Worm (Caenorhabditis elegans) whole organism, dauer: ENCODE results near the gene nlp-71.

ENCODE experiments used
- unc-62 ChIP-seq: sonication (generic microtip); optimal IDR thresholded peaks from 2 replicates; lab custom pipeline; 2017; ENCODE audit warnings: missing biosample characterization, missing genetic modification reagents, missing genetic modification characterization

Gene nlp-71

ce11 chrIV:6365045-6365444 lies 48.3 kb downstream of the nlp-71 start, which contains the start of gene Y73B6BL.270:
Y73B6BL.270 (plus strand) TSS chrIV:6365345.
- no peak for TF ChIP-seq unc-62 (GFP tag; lab: Kevin White, UChicago)

DNA sequence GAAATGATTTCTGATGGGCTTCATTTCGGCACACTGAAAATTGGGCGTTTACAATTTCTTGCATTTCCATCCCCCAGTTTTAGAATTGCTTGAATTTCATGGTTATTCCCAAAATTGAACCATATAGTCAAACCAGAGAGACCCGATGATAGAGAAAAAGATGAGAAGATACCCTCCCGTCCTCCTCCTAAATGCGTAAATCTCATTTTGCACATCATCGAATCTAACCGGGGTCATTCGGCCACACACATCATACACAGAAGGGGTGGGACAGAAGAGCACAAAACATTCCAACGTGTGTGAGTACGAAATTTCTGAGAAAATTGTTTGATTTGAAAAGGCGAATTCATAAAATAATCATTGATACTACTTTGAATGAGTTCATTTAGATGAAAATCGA lies 49.8 kb downstream of the nlp-71 start:
- no peak for TF ChIP-seq unc-62 (GFP tag; lab: Kevin White, UChicago)

DNA sequence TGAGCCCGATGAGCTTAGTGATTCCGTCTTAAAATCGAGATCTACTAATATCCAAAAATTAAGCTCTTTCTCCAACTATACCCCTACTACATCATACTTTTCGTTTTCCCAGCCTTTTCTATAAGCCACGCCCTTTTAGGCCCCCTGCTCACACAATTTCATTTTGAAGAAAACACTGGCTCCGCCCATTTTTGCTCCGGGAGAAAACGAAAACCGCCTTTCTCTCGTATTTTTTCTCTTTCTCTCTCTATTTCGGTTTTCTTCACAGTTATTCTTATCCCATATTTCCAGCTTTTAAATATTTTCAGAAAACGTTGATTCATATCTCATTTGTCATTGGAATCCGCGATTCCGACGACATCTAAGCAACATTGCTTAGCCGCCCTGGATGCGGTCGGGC lies 51.7 kb downstream of the nlp-71 start, which contains the start of gene Y73B6BL.47:
Gene Y73B6BL.47, plus strand, starts transcription at position 301 of the 400 bp plus-strand sequence.
- TF ChIP-seq unc-62 (GFP tag; lab: Kevin White, UChicago) = no peak
